Worm (Caenorhabditis elegans) whole organism, young adult: Measurements from ENCODE around the gene nhr-254.

Source experiments
- C17E4.6 ChIP-seq: fragments of 200-800 bp; sonication (Bioruptor generic); IDR thresholded peaks from 2 replicates; pipeline ENCODE4 v1.3.6; 2022; ENCODE audit warnings: missing genetic modification reagents, missing genetic modification characterization, missing compliant biosample characterization
- dpl-1 ChIP-seq: fragments of 150-350 bp; optimal IDR thresholded peaks from 2 replicates; lab custom pipeline; 2014; ENCODE audit warnings: missing biosample characterization, missing genetic modification reagents, missing genetic modification characterization
- mcd-1 ChIP-seq: fragments of 200-800 bp; sonication (Bioruptor generic); IDR thresholded peaks from 2 replicates; pipeline ENCODE4 v1.3.6; 2022; ENCODE audit warnings: missing genetic modification reagents, missing genetic modification characterization, missing compliant biosample characterization
- nfya-1 ChIP-seq: sonication (generic microtip); optimal IDR thresholded peaks from 2 replicates; lab custom pipeline; 2017; ENCODE audit warnings: antibody characterized with exemption, missing compliant biosample characterization, missing genetic modification characterization, borderline replicate concordance; ENCODE audit not compliant: insufficient read depth
- nhr-90 ChIP-seq: sonication (generic microtip); optimal IDR thresholded peaks from 2 replicates; lab custom pipeline; 2016; ENCODE audit warnings: missing genotype, mild to moderate bottlenecking, missing genetic modification characterization, missing compliant biosample characterization
- pha-4 ChIP-seq: fragments of 150-350 bp; sonication (generic microtip); optimal IDR thresholded peaks from 2 replicates; lab custom pipeline; 2014; ENCODE audit warnings: missing biosample characterization, missing genetic modification reagents, missing genetic modification characterization
- sdz-38 ChIP-seq: sonication (generic microtip); optimal IDR thresholded peaks from 2 replicates; lab custom pipeline; 2016; ENCODE audit warnings: missing genotype, missing genetic modification characterization, missing compliant biosample characterization

DNA sequence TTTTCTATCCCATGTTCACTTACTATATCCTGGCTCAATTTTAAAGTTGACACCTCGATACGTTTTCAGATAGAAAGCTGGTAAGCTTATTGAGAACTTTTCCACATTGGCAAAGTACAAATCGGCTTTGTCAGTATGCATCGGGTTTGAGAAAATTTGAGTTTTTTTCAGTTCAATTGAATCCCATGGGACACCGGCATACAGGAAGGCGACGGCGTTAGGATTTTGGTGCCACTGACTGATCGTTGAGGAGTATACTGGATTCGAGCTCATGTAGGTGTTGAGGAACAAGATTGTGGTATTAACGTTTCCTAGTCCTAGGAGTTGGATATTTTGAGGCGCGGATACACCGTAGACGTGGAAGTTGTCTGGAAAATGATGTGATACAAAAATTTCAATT, 20.4 kb downstream of the nhr-254 start:
- TF ChIP-seq sdz-38 (tag; lab: Kevin White, UChicago) = no peak
- no peak for TF ChIP-seq pha-4 (tag; lab: Kevin White, UChicago)
- no peak for TF ChIP-seq dpl-1 (GFP tag; lab: Kevin White, UChicago)
- no peak for TF ChIP-seq nfya-1
- no peak for TF ChIP-seq mcd-1
- TF ChIP-seq nhr-90 (tag; lab: Kevin White, UChicago) = no peak
- TF ChIP-seq C17E4.6 (GFP tag; lab: Robert Waterston, UW) = no peak
